Fruit fly (Drosophila melanogaster) whole organism, embryonic: ENCODE results near the gene NimB4.
A peak's percentile ranks its signal among the peaks of the same experiment; 100 is the strongest.

ENCODE experiments used
- CG12299 ChIP-seq: fragments of 200-800 bp; sonication (Bioruptor generic); optimal IDR thresholded peaks from 2 replicates; lab custom pipeline; 2018; ENCODE audit warnings: missing biosample characterization, mild to moderate bottlenecking, missing genetic modification characterization
- CG14860 ChIP-seq: fragments of 200-800 bp; sonication (Bioruptor generic); IDR thresholded peaks from 3 replicates; pipeline ENCODE4 v1.3.6; 2022; ENCODE audit warnings: missing biosample characterization, missing genetic modification characterization; ENCODE audit not compliant: partially characterized antibody
- CG16813 ChIP-seq: fragments of 200-800 bp; sonication (Bioruptor generic); IDR thresholded peaks from 3 replicates; pipeline ENCODE4 v1.3.6; 2022; ENCODE audit warnings: missing biosample characterization, missing genetic modification characterization; ENCODE audit not compliant: partially characterized antibody
- CG16815 ChIP-seq: fragments of 200-800 bp; sonication (Bioruptor generic); optimal IDR thresholded peaks from 3 replicates; lab custom pipeline; 2017; ENCODE audit warnings: missing biosample characterization, mild to moderate bottlenecking, missing genetic modification characterization
- CG17912 ChIP-seq: fragments of 200-800 bp; sonication (Bioruptor generic); optimal IDR thresholded peaks from 2 replicates; lab custom pipeline; 2018; ENCODE audit warnings: missing biosample characterization, mild to moderate bottlenecking, missing genetic modification characterization
- CG18262 ChIP-seq: fragments of 200-800 bp; optimal IDR thresholded peaks from 3 replicates; lab custom pipeline; 2019; ENCODE audit warnings: missing biosample characterization, mild to moderate bottlenecking, missing genetic modification characterization, moderate library complexity
- CG18599 ChIP-seq: fragments of 200-800 bp; sonication (Bioruptor generic); optimal IDR thresholded peaks from 3 replicates; lab custom pipeline; 2017; ENCODE audit warnings: missing biosample characterization, missing genetic modification characterization, mild to moderate bottlenecking, moderate library complexity, missing genetic modification reagents
- CG2712 ChIP-seq: fragments of 200-800 bp; optimal IDR thresholded peaks from 3 replicates; lab custom pipeline; 2019; ENCODE audit warnings: missing biosample characterization, mild to moderate bottlenecking, missing genetic modification characterization, moderate library complexity
- CG2889 ChIP-seq: fragments of 200-800 bp; sonication (Bioruptor generic); IDR thresholded peaks from 3 replicates; pipeline ENCODE4 v1.3.6; 2022; ENCODE audit warnings: missing biosample characterization, missing genetic modification characterization
- CG30403 ChIP-seq: fragments of 200-800 bp; sonication (Bioruptor generic); optimal IDR thresholded peaks from 3 replicates; lab custom pipeline; 2016; ENCODE audit warnings: missing biosample characterization, missing genetic modification characterization
- CG30431 ChIP-seq: fragments of 200-800 bp; sonication (Bioruptor generic); optimal IDR thresholded peaks from 2 replicates; lab custom pipeline; 2017; ENCODE audit warnings: missing biosample characterization, missing genetic modification characterization
- CG34376 ChIP-seq: fragments of 200-800 bp; sonication (Bioruptor generic); optimal IDR thresholded peaks from 2 replicates; lab custom pipeline; 2018; ENCODE audit warnings: missing biosample characterization, mild to moderate bottlenecking, missing genetic modification characterization
- CG3847 ChIP-seq: fragments of 200-800 bp; sonication (Bioruptor generic); IDR thresholded peaks from 2 replicates; pipeline ENCODE4 v1.3.6; 2022; ENCODE audit warnings: missing biosample characterization, missing genetic modification characterization
- CG42726 ChIP-seq: fragments of 200-800 bp; sonication (Bioruptor generic); IDR thresholded peaks from 2 replicates; pipeline ENCODE4 v1.3.6; 2022; ENCODE audit warnings: missing biosample characterization, missing genetic modification characterization; ENCODE audit not compliant: partially characterized antibody
- CG6813 ChIP-seq: fragments of 200-800 bp; sonication (Bioruptor generic); optimal IDR thresholded peaks from 2 replicates; lab custom pipeline; 2017; ENCODE audit warnings: missing biosample characterization, missing genetic modification characterization, mild to moderate bottlenecking, moderate library complexity, missing genetic modification reagents
- CG7372 ChIP-seq: fragments of 200-800 bp; sonication (Bioruptor generic); IDR thresholded peaks from 2 replicates; pipeline ENCODE4 v1.3.6; 2022; ENCODE audit warnings: missing biosample characterization, missing genetic modification characterization
- CG9727 ChIP-seq: fragments of 200-800 bp; sonication (Bioruptor generic); optimal IDR thresholded peaks from 3 replicates; lab custom pipeline; 2017; ENCODE audit warnings: missing biosample characterization, mild to moderate bottlenecking, missing genetic modification characterization
- CG9932 ChIP-seq: fragments of 200-800 bp; sonication (Bioruptor generic); IDR thresholded peaks from 2 replicates; pipeline ENCODE4 v1.3.6; 2022; ENCODE audit warnings: missing biosample characterization, missing genetic modification characterization
- CHES-1-like ChIP-seq: fragments of 200-800 bp; sonication (Bioruptor generic); optimal IDR thresholded peaks from 2 replicates; lab custom pipeline; 2016; ENCODE audit warnings: missing biosample characterization, missing genetic modification characterization
- D19B ChIP-seq: fragments of 200-800 bp; sonication (Bioruptor generic); optimal IDR thresholded peaks from 2 replicates; lab custom pipeline; 2017; ENCODE audit warnings: missing biosample characterization, mild to moderate bottlenecking, missing genetic modification characterization
- Dll ChIP-seq: fragments of 200-800 bp; sonication (Bioruptor generic); IDR thresholded peaks from 4 replicates; pipeline ENCODE4 v1.3.6; 2022; ENCODE audit warnings: missing biosample characterization, missing genetic modification characterization; ENCODE audit not compliant: partially characterized antibody
- Doc2 ChIP-seq: fragments of 200-800 bp; sonication (Bioruptor generic); IDR thresholded peaks from 2 replicates; pipeline ENCODE4 v1.3.6; 2022; ENCODE audit warnings: missing biosample characterization, missing genetic modification characterization
- Doc3 ChIP-seq: fragments of 200-800 bp; sonication (Bioruptor generic); IDR thresholded peaks from 3 replicates; pipeline ENCODE4 v1.3.6; 2022; ENCODE audit warnings: missing biosample characterization, missing genetic modification characterization; ENCODE audit not compliant: partially characterized antibody
- Dp ChIP-seq: fragments of 200-800 bp; sonication (Bioruptor generic); optimal IDR thresholded peaks from 2 replicates; lab custom pipeline; 2018; ENCODE audit warnings: missing biosample characterization, mild to moderate bottlenecking, missing genetic modification characterization, moderate library complexity
- ERR ChIP-seq: fragments of 200-800 bp; sonication (Bioruptor generic); optimal IDR thresholded peaks from 2 replicates; lab custom pipeline; 2016; ENCODE audit warnings: missing biosample characterization, missing genetic modification characterization
- Ets97D ChIP-seq: fragments of 200-800 bp; sonication (Bioruptor generic); optimal IDR thresholded peaks from 3 replicates; lab custom pipeline; 2016; ENCODE audit warnings: missing biosample characterization, missing genetic modification characterization
- Hmr ChIP-seq: fragments of 200-800 bp; sonication (Bioruptor generic); optimal IDR thresholded peaks from 3 replicates; lab custom pipeline; 2017; ENCODE audit warnings: mild to moderate bottlenecking, missing biosample characterization, missing genetic modification reagents, missing genetic modification characterization
- Mad ChIP-seq: fragments of 200-800 bp; sonication (Bioruptor generic); optimal IDR thresholded peaks from 2 replicates; lab custom pipeline; 2016; ENCODE audit warnings: missing biosample characterization, missing genetic modification characterization
- Mrtf ChIP-seq: fragments of 200-800 bp; sonication (Bioruptor generic); IDR thresholded peaks from 3 replicates; pipeline ENCODE4 v1.3.6; 2022; ENCODE audit warnings: missing biosample characterization, missing genetic modification characterization
- Pdp1 ChIP-seq, 2 experiments: fragments of 200-800 bp; sonication (Bioruptor generic); optimal IDR thresholded peaks; 3 replicates each; lab custom pipeline; 2016; ENCODE audit warnings: missing biosample characterization in 2 of 2, missing genetic modification characterization in 2 of 2, mild to moderate bottlenecking in 1 of 2, moderate library complexity in 1 of 2
- Scr ChIP-seq: fragments of 200-800 bp; sonication (Bioruptor generic); IDR thresholded peaks from 2 replicates; pipeline ENCODE4 v1.3.6; 2022; ENCODE audit warnings: missing biosample characterization, missing genetic modification characterization; ENCODE audit not compliant: partially characterized antibody
- Sin3A ChIP-seq: fragments of >200 bp; optimal IDR thresholded peaks from 2 replicates; lab custom pipeline; 2018
- YL-1 ChIP-seq: fragments of 200-800 bp; sonication (Bioruptor generic); optimal IDR thresholded peaks from 3 replicates; lab custom pipeline; 2017; ENCODE audit warnings: missing biosample characterization, mild to moderate bottlenecking, missing genetic modification characterization
- caup ChIP-seq: fragments of 200-800 bp; sonication (Bioruptor generic); optimal IDR thresholded peaks from 3 replicates; lab custom pipeline; 2017; ENCODE audit warnings: missing biosample characterization, mild to moderate bottlenecking, missing genetic modification characterization, moderate library complexity; ENCODE audit not compliant: severe bottlenecking
- chinmo ChIP-seq: fragments of 200-800 bp; sonication (Bioruptor generic); IDR thresholded peaks from 4 replicates; pipeline ENCODE4 v1.3.6; 2022; ENCODE audit warnings: missing biosample characterization, missing genetic modification characterization; ENCODE audit not compliant: partially characterized antibody
- crc ChIP-seq: fragments of 200-800 bp; sonication (Bioruptor generic); optimal IDR thresholded peaks from 2 replicates; lab custom pipeline; 2016; ENCODE audit warnings: missing biosample characterization, missing genetic modification characterization
- danr ChIP-seq: fragments of 200-800 bp; sonication (Bioruptor generic); IDR thresholded peaks from 2 replicates; pipeline ENCODE4 v1.3.6; 2022; ENCODE audit warnings: missing biosample characterization, missing genetic modification characterization
- dmrt11E ChIP-seq: fragments of 200-800 bp; sonication (Bioruptor generic); optimal IDR thresholded peaks from 3 replicates; lab custom pipeline; 2018; ENCODE audit warnings: missing biosample characterization, mild to moderate bottlenecking, missing genetic modification characterization, moderate library complexity
- exex ChIP-seq: fragments of 200-800 bp; sonication (Bioruptor generic); optimal IDR thresholded peaks from 4 replicates; lab custom pipeline; 2018; ENCODE audit warnings: missing biosample characterization, mild to moderate bottlenecking, missing genetic modification characterization, moderate library complexity
- grn ChIP-seq: fragments of 200-800 bp; sonication (Bioruptor generic); optimal IDR thresholded peaks from 3 replicates; lab custom pipeline; 2017; ENCODE audit warnings: missing biosample characterization, missing genetic modification characterization
- gsb ChIP-seq: fragments of 200-800 bp; sonication (Bioruptor generic); IDR thresholded peaks from 2 replicates; pipeline ENCODE4 v1.3.6; 2022; ENCODE audit warnings: missing biosample characterization, missing genetic modification characterization
- lbe ChIP-seq: fragments of 200-800 bp; sonication (Bioruptor generic); optimal IDR thresholded peaks from 2 replicates; lab custom pipeline; 2016; ENCODE audit warnings: missing biosample characterization, mild to moderate bottlenecking, missing genetic modification characterization
- maf-S ChIP-seq: fragments of 200-800 bp; sonication (Bioruptor generic); optimal IDR thresholded peaks from 2 replicates; lab custom pipeline; 2016; ENCODE audit warnings: missing biosample characterization, missing genetic modification characterization
- org-1 ChIP-seq: fragments of 200-800 bp; sonication (Bioruptor generic); optimal IDR thresholded peaks from 2 replicates; lab custom pipeline; 2017; ENCODE audit warnings: missing biosample characterization, missing genetic modification characterization
- sug ChIP-seq: fragments of 200-800 bp; optimal IDR thresholded peaks from 2 replicates; lab custom pipeline; 2019; ENCODE audit warnings: missing biosample characterization, mild to moderate bottlenecking, missing genetic modification characterization, moderate library complexity
- unc-4 ChIP-seq: fragments of 200-800 bp; sonication (Bioruptor generic); IDR thresholded peaks from 2 replicates; pipeline ENCODE4 v1.3.6; 2022; ENCODE audit warnings: missing biosample characterization, missing genetic modification characterization; ENCODE audit not compliant: partially characterized antibody
- vnd ChIP-seq: fragments of 200-800 bp; sonication (Bioruptor generic); IDR thresholded peaks from 3 replicates; pipeline ENCODE4 v1.3.6; 2022; ENCODE audit warnings: missing biosample characterization, missing genetic modification characterization; ENCODE audit not compliant: partially characterized antibody

The NimB4 gene

dm6 chr2L:13969876-13970275 lies at the start of gene NimB4, which contains the start of gene NimB5:
Gene NimB4 (minus strand): TSS chr2L:13969976.
Gene NimB5 (plus strand): TSS chr2L:13970177.
- TF ChIP-seq CG2712 (no peak), CG34376 (GFP tag; lab: Kevin White, UChicago) (peak; percentile 37), CG16813 (GFP tag; lab: Robert Waterston, UW) (peak; percentile 31; the same call in 1 of the 3 replicates), D19B (GFP tag; lab: Kevin White, UChicago) (peak; percentile 76), CG17912 (GFP tag; lab: Kevin White, UChicago) (no peak)

dm6 chr2L:14015109-14015508 lies 45.3 kb upstream of the NimB4 start:
- TF ChIP-seq caup (GFP tag; lab: Kevin White, UChicago) (no peak), unc-4 (GFP tag; lab: Robert Waterston, UW) (no peak), lbe (GFP tag; lab: Kevin White, UChicago) (no peak), CG9727 (GFP tag; lab: Kevin White, UChicago) (no peak), CG14860 (GFP tag; lab: Robert Waterston, UW) (no peak), grn (GFP tag; lab: Kevin White, UChicago) (peak; percentile 10), CG6813 (GFP tag; lab: Kevin White, UChicago) (no peak), Hmr (GFP tag; lab: Kevin White, UChicago) (no peak), sug (tag; lab: Kevin White, UChicago) (peak; percentile 48), CG18262 (tag; lab: Kevin White, UChicago) (no peak), CG17912 (GFP tag; lab: Kevin White, UChicago) (no peak), CG16815 (no peak), Doc2 (GFP tag; lab: Robert Waterston, UW) (no peak), CG30403 (GFP tag; lab: Kevin White, UChicago) (no peak), chinmo (GFP tag; lab: Robert Waterston, UW) (0 out of 4 replicates have a peak, but pooled peaks have one; percentile 23), CG12299 (tag; lab: Kevin White, UChicago) (no peak), CG42726 (GFP tag; lab: Robert Waterston, UW) (no peak), Mrtf (GFP tag; lab: Robert Waterston, UW) (no peak), org-1 (GFP tag; lab: Kevin White, UChicago) (no peak), maf-S (no peak), ERR (GFP tag; lab: Kevin White, UChicago) (no peak), Doc3 (GFP tag; lab: Robert Waterston, UW) (no peak), CG16813 (GFP tag; lab: Robert Waterston, UW) (no peak), exex (peak; percentile 90), CG9932 (GFP tag; lab: Robert Waterston, UW) (no peak), CG3847 (GFP tag; lab: Robert Waterston, UW) (no peak), YL-1 (GFP tag; lab: Kevin White, UChicago) (no peak), Sin3A (lab: Kevin White, UChicago) (no peak), Dp (GFP tag; lab: Kevin White, UChicago) (no peak), CG2889 (GFP tag; lab: Robert Waterston, UW) (no peak), CG30431 (GFP tag; lab: Kevin White, UChicago) (no peak), dmrt11E (tag; lab: Kevin White, UChicago) (no peak), Ets97D (no peak), danr (GFP tag; lab: Robert Waterston, UW) (no peak), gsb (GFP tag; lab: Robert Waterston, UW) (no peak), CG34376 (GFP tag; lab: Kevin White, UChicago) (peak; percentile 89), CG7372 (no peak), Pdp1 (GFP tag; optimal IDR thresholded peaks at IDR 0.05; lab: Kevin White, UChicago) (peak in 1 of 2 experiments; percentile 58), Scr (no peak), CG18599 (GFP tag; lab: Kevin White, UChicago) (peak; percentile 2), vnd (GFP tag; lab: Robert Waterston, UW) (no peak), Mad (GFP tag; lab: Kevin White, UChicago) (no peak), Dll (GFP tag; lab: Robert Waterston, UW) (no peak), crc (GFP tag; lab: Kevin White, UChicago) (no peak), CHES-1-like (GFP tag; lab: Kevin White, UChicago) (no peak)
